Fruit fly (Drosophila melanogaster) whole organism, pupa: ENCODE measurements around the gene CG3323.

Source experiments
- CG10348 ChIP-seq: fragments of 200-800 bp; sonication (Bioruptor generic); IDR thresholded peaks from 2 replicates; pipeline ENCODE4 v1.3.6; 2022; ENCODE audit warnings: missing biosample characterization, missing genetic modification characterization
- CG12605 ChIP-seq: fragments of 200-800 bp; sonication (Bioruptor generic); IDR thresholded peaks from 2 replicates; pipeline ENCODE4 v1.3.6; 2022; ENCODE audit warnings: missing biosample characterization, missing genetic modification characterization
- CG13204 ChIP-seq: fragments of 200-800 bp; sonication (Bioruptor generic); optimal IDR thresholded peaks from 2 replicates; lab custom pipeline; 2018; ENCODE audit warnings: missing biosample characterization, mild to moderate bottlenecking, missing genetic modification characterization, moderate library complexity
- CG14655 ChIP-seq: fragments of 200-800 bp; sonication (Bioruptor generic); optimal IDR thresholded peaks from 3 replicates; lab custom pipeline; 2017; ENCODE audit warnings: mild to moderate bottlenecking, missing biosample characterization, missing genetic modification reagents, missing genetic modification characterization
- CG15710 ChIP-seq: fragments of 200-800 bp; sonication (Bioruptor generic); optimal IDR thresholded peaks from 2 replicates; lab custom pipeline; 2018; ENCODE audit warnings: missing biosample characterization, mild to moderate bottlenecking, missing genetic modification characterization, moderate library complexity
- CG17806 ChIP-seq: fragments of 200-800 bp; sonication (Bioruptor generic); optimal IDR thresholded peaks from 2 replicates; lab custom pipeline; 2018; ENCODE audit warnings: missing biosample characterization, mild to moderate bottlenecking, missing genetic modification characterization, moderate library complexity
- CG32121 ChIP-seq: fragments of 200-800 bp; sonication (Bioruptor generic); IDR thresholded peaks from 2 replicates; pipeline ENCODE4 v1.3.6; 2022; ENCODE audit warnings: missing biosample characterization, missing genetic modification characterization
- CG34367 ChIP-seq: fragments of 200-800 bp; sonication (Bioruptor generic); optimal IDR thresholded peaks from 2 replicates; lab custom pipeline; 2018; ENCODE audit warnings: missing biosample characterization, mild to moderate bottlenecking, missing genetic modification characterization
- CG4496 ChIP-seq: fragments of 200-800 bp; sonication (Bioruptor generic); IDR thresholded peaks from 3 replicates; pipeline ENCODE4 v1.3.6; 2022; ENCODE audit warnings: missing biosample characterization, missing genetic modification characterization
- CG8159 ChIP-seq: fragments of 200-800 bp; sonication (Bioruptor generic); optimal IDR thresholded peaks from 3 replicates; lab custom pipeline; 2018; ENCODE audit warnings: missing biosample characterization, mild to moderate bottlenecking, missing genetic modification characterization, moderate library complexity
- CG8301 ChIP-seq: fragments of 200-800 bp; sonication (Bioruptor generic); optimal IDR thresholded peaks from 2 replicates; lab custom pipeline; 2018; ENCODE audit warnings: missing biosample characterization, mild to moderate bottlenecking, missing genetic modification characterization
- CG9948 ChIP-seq: fragments of 200-800 bp; sonication (Bioruptor generic); optimal IDR thresholded peaks from 2 replicates; lab custom pipeline; 2018; ENCODE audit warnings: missing biosample characterization, mild to moderate bottlenecking, missing genetic modification characterization, moderate library complexity
- D1 ChIP-seq: fragments of 200-800 bp; sonication (Bioruptor generic); optimal IDR thresholded peaks from 2 replicates; lab custom pipeline; 2018; ENCODE audit warnings: missing biosample characterization, mild to moderate bottlenecking, missing genetic modification characterization, moderate library complexity
- EcR ChIP-seq: fragments of 200-800 bp; sonication (Bioruptor generic); optimal IDR thresholded peaks from 3 replicates; lab custom pipeline; 2019; ENCODE audit warnings: missing biosample characterization, missing genetic modification characterization, mild to moderate bottlenecking, moderate library complexity, missing genetic modification reagents
- Ets98B ChIP-seq: fragments of 200-800 bp; sonication (Bioruptor generic); IDR thresholded peaks from 2 replicates; pipeline ENCODE4 v1.3.6; 2022; ENCODE audit warnings: missing biosample characterization, missing genetic modification characterization
- Pif1A ChIP-seq: fragments of 200-800 bp; sonication (Bioruptor generic); optimal IDR thresholded peaks from 3 replicates; lab custom pipeline; 2016; ENCODE audit warnings: missing biosample characterization, missing genetic modification characterization
- Pif1B ChIP-seq: fragments of 200-800 bp; sonication (Bioruptor generic); optimal IDR thresholded peaks from 3 replicates; lab custom pipeline; 2016; ENCODE audit warnings: missing biosample characterization, missing genetic modification characterization
- Snoo ChIP-seq: fragments of 200-800 bp; sonication (Bioruptor generic); optimal IDR thresholded peaks from 3 replicates; lab custom pipeline; 2017; ENCODE audit warnings: missing biosample characterization, mild to moderate bottlenecking, missing genetic modification characterization, inconsistent platforms
- fd96Ca ChIP-seq: fragments of 200-800 bp; sonication (Bioruptor generic); IDR thresholded peaks from 3 replicates; pipeline ENCODE4 v1.3.6; 2022; ENCODE audit warnings: missing biosample characterization, missing genetic modification characterization
- gl ChIP-seq: fragments of 200-800 bp; sonication (Bioruptor generic); optimal IDR thresholded peaks from 2 replicates; lab custom pipeline; 2018; ENCODE audit warnings: missing biosample characterization, mild to moderate bottlenecking, missing genetic modification characterization
- rn ChIP-seq: fragments of 200-800 bp; sonication (Bioruptor generic); IDR thresholded peaks from 2 replicates; pipeline ENCODE4 v1.3.6; 2022; ENCODE audit warnings: missing biosample characterization, missing genetic modification characterization

The CG3323 gene

DNA sequence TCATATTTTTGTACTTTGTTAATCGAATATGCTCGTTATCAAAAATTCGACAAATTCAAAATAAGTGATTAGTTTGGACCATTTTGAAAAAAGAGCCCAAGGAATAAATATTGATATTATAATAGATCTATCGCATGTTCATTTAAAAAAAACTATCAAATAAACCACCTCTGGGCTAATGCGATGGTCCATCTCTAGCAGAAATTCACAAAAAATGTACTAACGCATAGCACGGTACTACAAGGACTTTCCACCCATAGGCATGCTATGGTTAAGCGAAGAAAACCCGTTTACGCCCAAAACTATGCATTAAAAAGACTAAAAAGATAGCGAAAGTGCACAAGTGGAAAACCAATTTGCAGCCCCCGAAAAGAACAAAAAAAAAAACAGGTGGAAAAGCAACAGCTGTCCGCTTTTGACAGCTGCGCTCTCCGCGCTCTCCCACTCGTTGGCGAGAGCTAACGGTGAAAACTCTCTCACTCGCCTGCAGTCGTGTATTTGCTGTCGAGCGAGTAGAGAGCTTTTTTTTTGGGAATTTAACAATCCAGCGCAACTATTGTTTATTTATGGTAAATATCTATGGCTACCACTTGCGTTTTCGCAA, 26.9 kb upstream of the CG3323 start, which contains the start of gene CanB:
CanB (plus strand) TSS at position 241 of the 604 bp plus-strand sequence.
- TF ChIP-seq CG12605 (GFP tag; lab: Robert Waterston, UW) (0 out of 2 replicates have a peak, but pooled peaks have one; percentile 22), CG14655 (no peak), Snoo (tag; lab: Kevin White, UChicago) (no peak), CG4496 (GFP tag; lab: Robert Waterston, UW) (peak; percentile 75)
- TF ChIP-seq, all 21 proteins: peak for 2

- TF ChIP-seq CG32121 (GFP tag; lab: Robert Waterston, UW) (peak; percentile 40; the same call in 1 of the 2 replicates), CG8301 (tag; lab: Kevin White, UChicago) (peak; percentile 14), Pif1A (GFP tag; lab: Kevin White, UChicago) (no peak), CG15710 (no peak), Snoo (tag; lab: Kevin White, UChicago) (peak; percentile 19), CG4496 (GFP tag; lab: Robert Waterston, UW) (peak; percentile 54; the same call in 1 of the 3 replicates), Ets98B (GFP tag; lab: Robert Waterston, UW) (peak; percentile 2; the same call in 1 of the 2 replicates), fd96Ca (peak; percentile 53; the same call in 1 of the 3 replicates), CG8159 (tag; lab: Kevin White, UChicago) (peak; percentile 33)
Measured at dm6 chrX:5329266-5329898, 23.9 kb upstream of the CG3323 start, which contains the start of the genes CG3309 and XRCC1. TSS of gene CG3309 (minus strand) at chrX:5329347. TSS of gene XRCC1 (plus strand) at chrX:5329876.

- no peak for TF ChIP-seq CG8301 (tag; lab: Kevin White, UChicago)
- TF ChIP-seq EcR (GFP tag; lab: Kevin White, UChicago), result no peak
- no peak for TF ChIP-seq CG34367 (tag; lab: Kevin White, UChicago)
- no peak for TF ChIP-seq CG13204 (GFP tag; lab: Kevin White, UChicago)
- no peak for TF ChIP-seq CG9948 (tag; lab: Kevin White, UChicago)
- TF ChIP-seq CG4496 (GFP tag; lab: Robert Waterston, UW), result no peak
- TF ChIP-seq D1, result no peak
- no peak for TF ChIP-seq fd96Ca
- no peak for TF ChIP-seq gl (tag; lab: Kevin White, UChicago)
- TF ChIP-seq Pif1B (GFP tag; lab: Kevin White, UChicago), result no peak
- TF ChIP-seq CG12605 (GFP tag; lab: Robert Waterston, UW), result no peak
- no peak for TF ChIP-seq CG17806
Measured at dm6 chrX:5323636-5324035, 18.1 kb upstream of the CG3323 start, which contains the start of gene Mcm3. TSS of gene Mcm3 (plus strand) at chrX:5323855.

dm6 chrX:5322459-5322883, 17.0 kb upstream of the CG3323 start, which contains the start of gene Rnp4F:
TSS of gene Rnp4F (minus strand) at chrX:5322696.
- TF ChIP-seq CG13204 (GFP tag; lab: Kevin White, UChicago) (no peak), CG10348 (GFP tag; lab: Robert Waterston, UW) (no peak), CG12605 (GFP tag; lab: Robert Waterston, UW) (peak; percentile 54), fd96Ca (peak; percentile 79), CG34367 (tag; lab: Kevin White, UChicago) (peak; percentile 58), gl (tag; lab: Kevin White, UChicago) (peak; percentile 47), CG4496 (GFP tag; lab: Robert Waterston, UW) (peak; percentile 84; the same call in 2 of the 3 replicates), D1 (no peak), CG8301 (tag; lab: Kevin White, UChicago) (no peak), CG17806 (peak; percentile 50), CG14655 (no peak), CG15710 (peak; percentile 72), EcR (GFP tag; lab: Kevin White, UChicago) (no peak), CG32121 (GFP tag; lab: Robert Waterston, UW) (peak; percentile 63), Pif1A (GFP tag; lab: Kevin White, UChicago) (no peak), rn (no peak), CG9948 (tag; lab: Kevin White, UChicago) (peak; percentile 51), CG8159 (tag; lab: Kevin White, UChicago) (peak; percentile 54), Snoo (tag; lab: Kevin White, UChicago) (peak; percentile 72), Ets98B (GFP tag; lab: Robert Waterston, UW) (peak; percentile 60), Pif1B (GFP tag; lab: Kevin White, UChicago) (no peak)
- TF ChIP-seq, all 21 proteins: peak for 12

- TF ChIP-seq CG17806 (no peak), EcR (GFP tag; lab: Kevin White, UChicago) (no peak), Pif1B (GFP tag; lab: Kevin White, UChicago) (no peak), Ets98B (GFP tag; lab: Robert Waterston, UW) (no peak), rn (no peak), CG8159 (tag; lab: Kevin White, UChicago) (no peak), Snoo (tag; lab: Kevin White, UChicago) (no peak), CG9948 (tag; lab: Kevin White, UChicago) (no peak), CG32121 (GFP tag; lab: Robert Waterston, UW) (no peak), gl (tag; lab: Kevin White, UChicago) (no peak), D1 (no peak), CG15710 (no peak), Pif1A (GFP tag; lab: Kevin White, UChicago) (no peak), CG12605 (GFP tag; lab: Robert Waterston, UW) (no peak), fd96Ca (no peak), CG14655 (no peak)
- TF ChIP-seq, all 21 proteins: peak for 0
Measured at dm6 chrX:5317170-5317569, 11.7 kb upstream of the CG3323 start, which contains the start of the genes CG15930 and Sas10. TSS of gene CG15930 (minus strand) at chrX:5317295. TSS of gene Sas10 (plus strand) at chrX:5317409.
